Worm (Caenorhabditis elegans): ENCODE measurements around the gene C01G5.5.
A peak's percentile ranks its signal among the peaks of the same experiment; 100 is the strongest.

C01G5.5 gene

ce11 chrIV:6522305-6522917, 2.0 kb upstream of the C01G5.5 start, which contains the start of gene ddi-1:
Gene ddi-1 (plus strand): TSS chrIV:6522867.
- TF ChIP-seq nhr-80 (tag; optimal IDR thresholded peaks at IDR 0.05) (peak; percentile 1), cebp-1 (GFP tag; IDR thresholded peaks at IDR 0.05) (no peak), cebp-1 (tag; optimal IDR thresholded peaks at IDR 0.05) (peak; percentile 78), attf-5 (GFP tag; optimal IDR thresholded peaks at IDR 0.05) (peak; percentile 36), dpl-1 (GFP tag; optimal IDR thresholded peaks at IDR 0.05) (no peak), nhr-27 (tag; optimal IDR thresholded peaks at IDR 0.05) (no peak), snpc-4 (GFP tag; optimal IDR thresholded peaks at IDR 0.05) (no peak), snpc-4 (tag; optimal IDR thresholded peaks at IDR 0.05) (peak in 1 of 4 experiments; percentile 6)

DNA sequence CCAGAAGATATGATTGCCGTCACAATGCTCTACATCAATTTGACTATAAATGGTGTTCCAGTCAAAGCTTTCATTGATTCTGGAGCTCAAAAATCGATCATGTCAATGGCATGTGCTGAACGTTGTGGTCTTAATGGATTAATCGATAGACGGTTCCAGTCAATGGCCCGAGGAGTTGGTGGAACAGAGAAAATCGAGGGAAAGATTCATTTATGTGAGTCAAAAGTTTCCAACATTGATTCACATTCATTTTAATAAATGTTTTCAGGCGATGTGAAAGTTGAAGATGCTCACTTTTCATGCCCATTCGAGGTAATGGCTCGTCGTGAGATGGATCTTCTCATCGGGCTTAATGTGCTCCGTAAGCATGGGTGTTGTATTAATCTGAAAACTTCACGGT, 637 bp upstream of the C01G5.5 start:
- no peak for TF ChIP-seq lin-40 (tag; optimal IDR thresholded peaks at IDR 0.05)
- TF ChIP-seq athp-1 (tag; optimal IDR thresholded peaks at IDR 0.05), result no peak
- no peak for TF ChIP-seq hlh-12 (tag; optimal IDR thresholded peaks at IDR 0.05)
- no peak for TF ChIP-seq F10E7.11 (tag; optimal IDR thresholded peaks at IDR 0.05)
- TF ChIP-seq F57C9.4 (tag; optimal IDR thresholded peaks at IDR 0.05), result no peak
- TF ChIP-seq D2030.7 (GFP tag; IDR thresholded peaks at IDR 0.05), result no peak
- TF ChIP-seq nhr-27 (tag; optimal IDR thresholded peaks at IDR 0.05), result no peak
- TF ChIP-seq B0261.1 (tag; optimal IDR thresholded peaks at IDR 0.05), result no peak
- TF ChIP-seq snpc-1.3 (tag; optimal IDR thresholded peaks at IDR 0.05; ENCODE audit: insufficient read depth), result no peak
- TF ChIP-seq C17E4.6 (GFP tag; IDR thresholded peaks at IDR 0.05), result no peak
- TF ChIP-seq hmg-1.2 (GFP tag; IDR thresholded peaks at IDR 0.05), result no peak
- no peak for TF ChIP-seq repo-1 (tag; optimal IDR thresholded peaks at IDR 0.05)
- TF ChIP-seq tlf-1 (GFP tag; optimal IDR thresholded peaks at IDR 0.05), result no peak

DNA sequence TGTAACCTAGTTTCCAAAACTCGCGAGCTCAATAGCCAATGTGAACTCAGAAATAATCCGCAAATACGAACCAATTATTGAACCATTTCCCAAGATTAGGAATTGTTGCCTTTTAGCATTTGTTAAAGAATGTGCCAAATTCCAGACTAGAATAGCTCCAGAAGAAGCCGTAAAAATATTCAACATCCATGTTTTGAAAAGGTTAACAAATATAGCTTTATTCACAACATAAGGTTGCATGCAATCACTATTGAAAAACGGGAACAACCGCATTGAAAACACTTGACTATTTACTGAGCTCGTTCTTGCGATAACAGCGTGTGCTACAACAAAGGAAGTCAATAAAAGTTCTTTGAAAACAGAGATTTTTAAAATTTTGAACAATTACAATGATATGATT, 2.1 kb downstream of the C01G5.5 start:
- TF ChIP-seq F33H1.4 (GFP tag; IDR thresholded peaks at IDR 0.05), result peak; percentile 33
- TF ChIP-seq ceh-58 (GFP tag; IDR thresholded peaks at IDR 0.05), result peak; percentile 85; the same call in 1 of the 2 replicates
- TF ChIP-seq ekl-4 (GFP tag; IDR thresholded peaks at IDR 0.05), result peak; percentile 88
- no peak for TF ChIP-seq Y53F4B.3 (GFP tag; IDR thresholded peaks at IDR 0.05)
- no peak for TF ChIP-seq efl-1 (GFP tag; optimal IDR thresholded peaks at IDR 0.05)
- TF ChIP-seq madf-6 (GFP tag; IDR thresholded peaks at IDR 0.05), result peak; percentile 74
- TF ChIP-seq nhr-179 (tag; optimal IDR thresholded peaks at IDR 0.05), result no peak
- TF ChIP-seq lin-54 (GFP tag; optimal IDR thresholded peaks at IDR 0.05), result peak; percentile 66
- TF ChIP-seq attf-6 (GFP tag; IDR thresholded peaks at IDR 0.05), result peak; percentile 81
- TF ChIP-seq mxl-1 (tag; optimal IDR thresholded peaks at IDR 0.05), result no peak
- peak; percentile 34 for TF ChIP-seq xnd-1 (tag; optimal IDR thresholded peaks at IDR 0.05)
- peak; percentile 52 for TF ChIP-seq fkh-3 (tag; optimal IDR thresholded peaks at IDR 0.05)
- peak; percentile 63; the same call in 1 of the 2 replicates for TF ChIP-seq B0336.3 (GFP tag; IDR thresholded peaks at IDR 0.05)
- TF ChIP-seq nhr-120 (GFP tag; IDR thresholded peaks at IDR 0.05), result no peak
- no peak for TF ChIP-seq rpc-1 (optimal IDR thresholded peaks at IDR 0.05)
- TF ChIP-seq rpc-1 (tag; optimal IDR thresholded peaks at IDR 0.05), result no peak
- no peak for TF ChIP-seq F57C9.4 (tag; optimal IDR thresholded peaks at IDR 0.05)
- TF ChIP-seq chd-7 (tag; optimal IDR thresholded peaks at IDR 0.05), result no peak
- TF ChIP-seq aptf-2 (GFP tag; conservative IDR thresholded peaks at IDR 0.05), result no peak
- no peak for TF ChIP-seq attf-5 (GFP tag; optimal IDR thresholded peaks at IDR 0.05)
- no peak for TF ChIP-seq ama-1 (optimal IDR thresholded peaks at IDR 0.05)
- peak in 1 of 2 experiments; percentile 35 for TF ChIP-seq ama-1 (GFP tag; optimal IDR thresholded peaks at IDR 0.05)
- no peak for TF ChIP-seq C06A6.2 (GFP tag; conservative IDR thresholded peaks at IDR 0.05)
- TF ChIP-seq hmg-1.2 (GFP tag; IDR thresholded peaks at IDR 0.05), result peak; percentile 34; the same call in 1 of the 2 replicates
- 0 out of 2 replicates have a peak, but pooled peaks have one; percentile 41 for TF ChIP-seq F39B2.1 (GFP tag; IDR thresholded peaks at IDR 0.05)
- no peak for TF ChIP-seq aptf-3 (GFP tag; IDR thresholded peaks at IDR 0.05)
- no peak for TF ChIP-seq atf-7 (tag; optimal IDR thresholded peaks at IDR 0.05)
- TF ChIP-seq snpc-4 (GFP tag; optimal IDR thresholded peaks at IDR 0.05), result peak; percentile 55
- peak in 2 of 4 experiments; percentile 7 to 84 for TF ChIP-seq snpc-4 (tag; optimal IDR thresholded peaks at IDR 0.05)
- TF ChIP-seq egl-44 (GFP tag; IDR thresholded peaks at IDR 0.05), result 0 out of 2 replicates have a peak, but pooled peaks have one; percentile 23
- TF ChIP-seq F49E8.2 (tag; optimal IDR thresholded peaks at IDR 0.05; ENCODE audit: insufficient read depth), result peak; percentile 78
- TF ChIP-seq nfya-2 (GFP tag; IDR thresholded peaks at IDR 0.05), result 0 out of 2 replicates have a peak, but pooled peaks have one; percentile 53

All from whole organism, young adult.